Worm (Caenorhabditis elegans) whole organism, mixed stage, embryonic: ENCODE data around the gene mdmh-35.

Experiments
- blmp-1 ChIP-seq: fragments of 150-350 bp; optimal IDR thresholded peaks from 2 replicates; lab custom pipeline; 2014; ENCODE audit warnings: missing biosample characterization, missing genetic modification characterization
- elt-1 ChIP-seq: sonication (generic microtip); optimal IDR thresholded peaks from 2 replicates; lab custom pipeline; 2017; ENCODE audit warnings: missing genetic modification characterization, mild to moderate bottlenecking, missing compliant biosample characterization, antibody characterized with exemption, moderate library complexity, borderline replicate concordance; ENCODE audit not compliant: insufficient read depth
- elt-3 ChIP-seq: fragments of 150-350 bp; optimal IDR thresholded peaks from 2 replicates; lab custom pipeline; 2014; ENCODE audit warnings: missing biosample characterization, missing genetic modification characterization
- lin-13 ChIP-seq: fragments of 150-350 bp; optimal IDR thresholded peaks from 2 replicates; lab custom pipeline; 2014; ENCODE audit warnings: missing biosample characterization, missing genetic modification characterization
- lsy-2 ChIP-seq: fragments of 150-350 bp; optimal IDR thresholded peaks from 2 replicates; lab custom pipeline; 2014; ENCODE audit warnings: missing biosample characterization, missing genetic modification characterization
- mab-5 ChIP-seq: fragments of 150-350 bp; optimal IDR thresholded peaks from 2 replicates; lab custom pipeline; 2014; ENCODE audit warnings: missing biosample characterization, missing genetic modification characterization
- mep-1 ChIP-seq: fragments of 150-350 bp; optimal IDR thresholded peaks from 2 replicates; lab custom pipeline; 2017; ENCODE audit warnings: missing biosample characterization, missing genetic modification reagents, missing genetic modification characterization, inconsistent platforms
- nhr-237 ChIP-seq: fragments of 150-350 bp; optimal IDR thresholded peaks from 2 replicates; lab custom pipeline; 2014; ENCODE audit warnings: missing biosample characterization, missing genetic modification characterization
- nhr-28 ChIP-seq: fragments of 150-350 bp; optimal IDR thresholded peaks from 2 replicates; lab custom pipeline; 2014; ENCODE audit warnings: missing biosample characterization, missing genetic modification characterization
- nhr-76 ChIP-seq: sonication (generic microtip); optimal IDR thresholded peaks from 2 replicates; lab custom pipeline; 2017; ENCODE audit warnings: missing biosample characterization, missing genetic modification characterization
- pha-4 ChIP-seq: fragments of 150-350 bp; optimal IDR thresholded peaks from 2 replicates; lab custom pipeline; 2018; ENCODE audit warnings: missing biosample characterization, missing genetic modification reagents, missing genetic modification characterization
- sem-2 ChIP-seq: fragments of 200-800 bp; sonication (Bioruptor generic); optimal IDR thresholded peaks from 2 replicates; lab custom pipeline; 2018; ENCODE audit warnings: mild to moderate bottlenecking, missing genetic modification characterization, missing compliant biosample characterization
- unc-39 ChIP-seq: fragments of 150-350 bp; optimal IDR thresholded peaks from 2 replicates; lab custom pipeline; 2014; ENCODE audit warnings: missing biosample characterization, missing genetic modification characterization
- zip-8 ChIP-seq: fragments of 150-350 bp; optimal IDR thresholded peaks from 2 replicates; lab custom pipeline; 2014; ENCODE audit warnings: missing biosample characterization, missing genetic modification characterization

DNA sequence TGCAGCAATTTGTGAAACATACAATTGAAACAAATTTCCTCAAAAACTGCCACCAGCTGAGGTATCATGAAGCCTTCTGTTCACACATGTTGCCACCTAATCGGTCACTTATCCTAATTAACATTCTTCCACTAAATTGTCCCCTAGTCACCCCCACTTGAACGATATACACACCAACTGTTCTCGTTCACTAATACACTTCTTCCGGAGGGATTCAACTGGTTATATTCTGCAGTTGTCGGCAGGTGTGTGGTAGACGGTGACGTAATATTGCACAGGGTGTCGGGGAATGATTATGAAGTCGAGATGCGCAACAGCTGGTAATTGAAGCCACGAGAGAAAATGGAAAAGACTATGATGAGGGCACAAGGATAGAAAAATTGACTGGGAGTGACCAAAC is 40.1 kb downstream of the mdmh-35 start:
- TF ChIP-seq nhr-237 (tag; lab: Kevin White, UChicago), result no peak
- TF ChIP-seq mab-5, result no peak
- TF ChIP-seq elt-1, result no peak
- TF ChIP-seq pha-4 (tag; lab: Kevin White, UChicago), result no peak
- no peak for TF ChIP-seq elt-3 (tag; lab: Kevin White, UChicago)
- no peak for TF ChIP-seq nhr-76 (tag; lab: Kevin White, UChicago)
- TF ChIP-seq unc-39 (tag; lab: Kevin White, UChicago), result no peak
- TF ChIP-seq sem-2, result no peak
- no peak for TF ChIP-seq lsy-2 (tag; lab: Kevin White, UChicago)
- no peak for TF ChIP-seq lin-13
- no peak for TF ChIP-seq mep-1
- TF ChIP-seq zip-8 (tag; lab: Kevin White, UChicago), result peak; percentile 77
- TF ChIP-seq nhr-28, result no peak
- TF ChIP-seq blmp-1, result no peak
